Worm (Caenorhabditis elegans) whole organism, young adult: ENCODE data around the gene fbxa-5.

Experiments
- B0035.1 ChIP-seq: sonication (generic microtip); optimal IDR thresholded peaks from 2 replicates; lab custom pipeline; 2016; ENCODE audit warnings: missing genetic modification characterization, mild to moderate bottlenecking, missing compliant biosample characterization, missing genotype, missing genetic modification reagents
- C17E4.6 ChIP-seq: fragments of 200-800 bp; sonication (Bioruptor generic); IDR thresholded peaks from 2 replicates; pipeline ENCODE4 v1.3.6; 2022; ENCODE audit warnings: missing genetic modification reagents, missing genetic modification characterization, missing compliant biosample characterization
- D2030.7 ChIP-seq: fragments of 200-800 bp; sonication (Bioruptor generic); IDR thresholded peaks from 2 replicates; pipeline ENCODE4 v1.3.6; 2022; ENCODE audit warnings: missing genetic modification reagents, missing genetic modification characterization, missing compliant biosample characterization
- atf-7 ChIP-seq: sonication (generic microtip); optimal IDR thresholded peaks from 2 replicates; lab custom pipeline; 2017; ENCODE audit warnings: mild to moderate bottlenecking, missing genetic modification characterization, missing compliant biosample characterization
- ceh-79 ChIP-seq: sonication (generic microtip); optimal IDR thresholded peaks from 2 replicates; lab custom pipeline; 2017; ENCODE audit warnings: mild to moderate bottlenecking, missing genetic modification characterization, missing compliant biosample characterization
- egl-18 ChIP-seq: fragments of 200-800 bp; sonication (Bioruptor generic); IDR thresholded peaks from 2 replicates; pipeline ENCODE4 v1.3.6; 2022; ENCODE audit warnings: missing genetic modification reagents, missing genetic modification characterization, missing compliant biosample characterization
- lin-35 ChIP-seq, 3 experiments: fragments of 150-350 bp in 2 of 3; sonication (generic microtip) in 1 of 3; optimal IDR thresholded peaks; 2 replicates each; lab custom pipeline; 2014 to 2018; ENCODE audit warnings: missing biosample characterization in 3 of 3, missing genetic modification characterization in 3 of 3, missing genetic modification reagents in 3 of 3
- lin-40 ChIP-seq: sonication (generic microtip); optimal IDR thresholded peaks from 2 replicates; lab custom pipeline; 2016; ENCODE audit warnings: missing genetic modification characterization, mild to moderate bottlenecking, missing compliant biosample characterization, missing genotype, missing genetic modification reagents
- mxl-1 ChIP-seq: sonication (generic microtip); optimal IDR thresholded peaks from 2 replicates; lab custom pipeline; 2016; ENCODE audit warnings: missing genetic modification characterization, missing compliant biosample characterization
- nfya-2 ChIP-seq: fragments of 200-800 bp; sonication (Bioruptor generic); IDR thresholded peaks from 2 replicates; pipeline ENCODE4 v1.3.6; 2022; ENCODE audit warnings: missing genetic modification reagents, missing genetic modification characterization, missing compliant biosample characterization
- pha-4 ChIP-seq: fragments of 150-350 bp; sonication (generic microtip); optimal IDR thresholded peaks from 2 replicates; lab custom pipeline; 2014; ENCODE audit warnings: missing biosample characterization, missing genetic modification reagents, missing genetic modification characterization
- tbx-9 ChIP-seq: sonication (generic microtip); optimal IDR thresholded peaks from 2 replicates; lab custom pipeline; 2016; ENCODE audit warnings: borderline replicate concordance, missing genetic modification characterization, inconsistent platforms, missing compliant biosample characterization
- xnd-1 ChIP-seq: sonication (generic microtip); optimal IDR thresholded peaks from 2 replicates; lab custom pipeline; 2016; ENCODE audit warnings: missing genotype, missing genetic modification reagents, missing genetic modification characterization, missing compliant biosample characterization

DNA sequence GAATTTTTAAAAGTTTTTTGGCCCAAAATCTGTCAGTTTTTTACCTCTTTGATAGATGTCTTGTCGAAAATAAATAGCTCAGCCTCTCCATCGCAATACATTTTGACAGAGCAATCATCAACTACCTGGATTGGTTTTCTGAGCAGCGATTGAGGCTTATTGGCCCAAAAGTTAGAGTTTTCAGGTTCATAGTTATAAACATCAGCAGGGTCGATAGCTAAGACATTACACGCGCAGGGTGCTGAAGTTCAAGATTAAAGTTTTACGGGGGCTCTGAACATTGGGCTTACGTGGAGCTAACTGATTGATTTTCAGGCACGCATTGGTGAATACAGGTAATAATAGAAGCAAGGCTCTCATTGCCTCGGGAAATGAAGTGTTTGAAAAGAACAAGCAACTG is 19.5 kb upstream of the fbxa-5 start, which contains the start of gene Y82E9BR.9:
- no peak for TF ChIP-seq xnd-1 (tag; lab: Kevin White, UChicago)
- TF ChIP-seq mxl-1 (tag; lab: Kevin White, UChicago) = no peak
- TF ChIP-seq B0035.1 (tag; lab: Kevin White, UChicago) = no peak
- TF ChIP-seq ceh-79 (tag; lab: Kevin White, UChicago) = no peak
- no peak for TF ChIP-seq tbx-9
- no peak for TF ChIP-seq egl-18
- TF ChIP-seq atf-7 (tag; lab: Kevin White, UChicago) = no peak
- TF ChIP-seq lin-40 (tag; lab: Kevin White, UChicago) = no peak
- no peak for TF ChIP-seq nfya-2 (GFP tag; lab: Robert Waterston, UW)
- no peak for TF ChIP-seq D2030.7
- no peak for TF ChIP-seq lin-35 (GFP tag; optimal IDR thresholded peaks at IDR 0.05; lab: Kevin White, UChicago)
- TF ChIP-seq C17E4.6 (GFP tag; lab: Robert Waterston, UW) = no peak
- no peak for TF ChIP-seq pha-4
